Worm (Caenorhabditis elegans): ENCODE data around the gene cutl-1.

The cutl-1 gene

ce11 chrV:13389454-13389853 is 16.5 kb downstream of the cutl-1 start:
- peak; percentile 78 for TF ChIP-seq elt-1 (tag; optimal IDR thresholded peaks at IDR 0.05; ENCODE audit: borderline replicate concordance, insufficient read depth)
- TF ChIP-seq mls-2 (tag; optimal IDR thresholded peaks at IDR 0.05) = no peak
- TF ChIP-seq blmp-1 (tag; optimal IDR thresholded peaks at IDR 0.05) = no peak

ce11 chrV:13388961-13389360 is 17.0 kb downstream of the cutl-1 start:
- TF ChIP-seq lin-13 (tag; optimal IDR thresholded peaks at IDR 0.05) = no peak
- TF ChIP-seq elt-1 (tag; optimal IDR thresholded peaks at IDR 0.05; ENCODE audit: borderline replicate concordance, insufficient read depth) = no peak
- no peak for TF ChIP-seq nhr-237 (tag; optimal IDR thresholded peaks at IDR 0.05)
- TF ChIP-seq nhr-28 (tag; optimal IDR thresholded peaks at IDR 0.05) = no peak
- TF ChIP-seq nhr-76 (tag; optimal IDR thresholded peaks at IDR 0.05) = no peak
- TF ChIP-seq blmp-1 (tag; optimal IDR thresholded peaks at IDR 0.05) = no peak
- TF ChIP-seq pha-4 (tag; optimal IDR thresholded peaks at IDR 0.05) = no peak
- no peak for TF ChIP-seq mab-5 (tag; optimal IDR thresholded peaks at IDR 0.05)

ce11 chrV:13387472-13387871 is 18.4 kb downstream of the cutl-1 start:
- no peak for TF ChIP-seq mab-5 (tag; optimal IDR thresholded peaks at IDR 0.05)
- no peak for TF ChIP-seq hlh-1 (tag; optimal IDR thresholded peaks at IDR 0.05)
- TF ChIP-seq mep-1 (tag; optimal IDR thresholded peaks at IDR 0.05) = no peak
- no peak for TF ChIP-seq mls-2 (tag; optimal IDR thresholded peaks at IDR 0.05)
- no peak for TF ChIP-seq unc-62 (GFP tag; optimal IDR thresholded peaks at IDR 0.05)
- no peak for TF ChIP-seq M03D4.4 (tag; optimal IDR thresholded peaks at IDR 0.05)
- TF ChIP-seq zip-8 (tag; optimal IDR thresholded peaks at IDR 0.05) = no peak
- TF ChIP-seq tbx-8 (GFP tag; optimal IDR thresholded peaks at IDR 0.05) = no peak
- TF ChIP-seq nhr-12 (tag; optimal IDR thresholded peaks at IDR 0.05) = no peak
- no peak for TF ChIP-seq snpc-4 (tag; optimal IDR thresholded peaks at IDR 0.05)
- TF ChIP-seq nhr-237 (tag; optimal IDR thresholded peaks at IDR 0.05) = no peak
- no peak for TF ChIP-seq ham-2 (GFP tag; optimal IDR thresholded peaks at IDR 0.05)
- TF ChIP-seq ces-1 (GFP tag; optimal IDR thresholded peaks at IDR 0.05) = no peak
- no peak for TF ChIP-seq lsy-2 (tag; optimal IDR thresholded peaks at IDR 0.05)
- no peak for TF ChIP-seq unc-120 (tag; optimal IDR thresholded peaks at IDR 0.05; ENCODE audit: poor library complexity, severe bottlenecking)
- no peak for TF ChIP-seq sem-2 (GFP tag; optimal IDR thresholded peaks at IDR 0.05)
- no peak for TF ChIP-seq bed-3 (GFP tag; optimal IDR thresholded peaks at IDR 0.05)

ce11 chrV:13385798-13386197 is 20.1 kb downstream of the cutl-1 start, which contains the start of gene gcy-34:
Gene gcy-34, minus strand, starts transcription at chrV:13385898.
- TF ChIP-seq ceh-83 (GFP tag; optimal IDR thresholded peaks at IDR 0.05) (no peak), ham-2 (GFP tag; optimal IDR thresholded peaks at IDR 0.05) (no peak), cnd-1 (tag; optimal IDR thresholded peaks at IDR 0.05) (no peak), lin-13 (tag; optimal IDR thresholded peaks at IDR 0.05) (no peak), unc-62 (GFP tag; optimal IDR thresholded peaks at IDR 0.05) (no peak), ces-1 (GFP tag; optimal IDR thresholded peaks at IDR 0.05) (no peak), nhr-2 (tag; optimal IDR thresholded peaks at IDR 0.05) (no peak), nhr-12 (tag; optimal IDR thresholded peaks at IDR 0.05) (no peak), sptf-1 (tag; optimal IDR thresholded peaks at IDR 0.05) (no peak), nhr-237 (tag; optimal IDR thresholded peaks at IDR 0.05) (no peak), elt-1 (tag; optimal IDR thresholded peaks at IDR 0.05; ENCODE audit: borderline replicate concordance, insufficient read depth) (no peak), ceh-43 (GFP tag; optimal IDR thresholded peaks at IDR 0.05) (no peak), sem-2 (GFP tag; optimal IDR thresholded peaks at IDR 0.05) (no peak), bed-3 (GFP tag; optimal IDR thresholded peaks at IDR 0.05) (no peak), elt-3 (tag; optimal IDR thresholded peaks at IDR 0.05) (no peak), tbx-8 (GFP tag; optimal IDR thresholded peaks at IDR 0.05) (no peak), unc-120 (tag; optimal IDR thresholded peaks at IDR 0.05; ENCODE audit: poor library complexity, severe bottlenecking) (no peak), unc-39 (tag; optimal IDR thresholded peaks at IDR 0.05) (no peak)

ce11 chrV:13380980-13381379 is 24.9 kb downstream of the cutl-1 start, which contains the start of gene cpz-2:
Gene cpz-2, plus strand, starts transcription at chrV:13381189.
- no peak for TF ChIP-seq ceh-43 (GFP tag; optimal IDR thresholded peaks at IDR 0.05)
- TF ChIP-seq nhr-2 (tag; optimal IDR thresholded peaks at IDR 0.05) = no peak
- TF ChIP-seq elt-3 (tag; optimal IDR thresholded peaks at IDR 0.05) = no peak
- no peak for TF ChIP-seq unc-120 (tag; optimal IDR thresholded peaks at IDR 0.05; ENCODE audit: poor library complexity, severe bottlenecking)
- no peak for TF ChIP-seq elt-1 (tag; optimal IDR thresholded peaks at IDR 0.05; ENCODE audit: borderline replicate concordance, insufficient read depth)
- TF ChIP-seq mep-1 (tag; optimal IDR thresholded peaks at IDR 0.05) = no peak
- no peak for TF ChIP-seq unc-39 (tag; optimal IDR thresholded peaks at IDR 0.05)
- TF ChIP-seq nhr-12 (tag; optimal IDR thresholded peaks at IDR 0.05) = no peak
- TF ChIP-seq nhr-76 (tag; optimal IDR thresholded peaks at IDR 0.05) = no peak
- no peak for TF ChIP-seq M03D4.4 (tag; optimal IDR thresholded peaks at IDR 0.05)
- no peak for TF ChIP-seq ceh-83 (GFP tag; optimal IDR thresholded peaks at IDR 0.05)
- TF ChIP-seq unc-62 (GFP tag; optimal IDR thresholded peaks at IDR 0.05) = no peak
- no peak for TF ChIP-seq drap-1 (GFP tag; optimal IDR thresholded peaks at IDR 0.05)
- TF ChIP-seq ceh-39 (tag; optimal IDR thresholded peaks at IDR 0.05) = no peak

Measured in whole organism, mixed stage, embryonic.